Fruit fly (Drosophila melanogaster) whole organism, embryonic: ENCODE results near the gene CG10621.

Experiments used
- Bgb ChIP-seq: fragments of 200-800 bp; sonication (Bioruptor generic); IDR thresholded peaks from 2 replicates; pipeline ENCODE4 v1.3.6; 2022; ENCODE audit warnings: missing biosample characterization, missing genetic modification characterization; ENCODE audit not compliant: partially characterized antibody
- CG11085 ChIP-seq: fragments of 200-800 bp; sonication (Bioruptor generic); IDR thresholded peaks from 2 replicates; pipeline ENCODE4 v1.3.6; 2022; ENCODE audit warnings: missing biosample characterization, missing genetic modification characterization
- CG11456 ChIP-seq: fragments of 200-800 bp; sonication (Bioruptor generic); IDR thresholded peaks from 3 replicates; pipeline ENCODE4 v1.3.6; 2022; ENCODE audit warnings: missing biosample characterization, missing genetic modification characterization
- CG12744 ChIP-seq: fragments of 200-800 bp; sonication (Bioruptor generic); optimal IDR thresholded peaks from 2 replicates; lab custom pipeline; 2016; ENCODE audit warnings: missing biosample characterization, missing genetic modification characterization
- CG14860 ChIP-seq: fragments of 200-800 bp; sonication (Bioruptor generic); IDR thresholded peaks from 3 replicates; pipeline ENCODE4 v1.3.6; 2022; ENCODE audit warnings: missing biosample characterization, missing genetic modification characterization; ENCODE audit not compliant: partially characterized antibody
- CG15269 ChIP-seq: fragments of 200-800 bp; sonication (Bioruptor generic); optimal IDR thresholded peaks from 2 replicates; lab custom pipeline; 2018; ENCODE audit warnings: missing biosample characterization, mild to moderate bottlenecking, missing genetic modification characterization, moderate library complexity
- CG17359 ChIP-seq: fragments of 200-800 bp; sonication (Bioruptor generic); optimal IDR thresholded peaks from 3 replicates; lab custom pipeline; 2018; ENCODE audit warnings: missing biosample characterization, mild to moderate bottlenecking, missing genetic modification characterization, moderate library complexity
- CG17568 ChIP-seq: fragments of 200-800 bp; sonication (Bioruptor generic); optimal IDR thresholded peaks from 2 replicates; lab custom pipeline; 2018; ENCODE audit warnings: missing biosample characterization, mild to moderate bottlenecking, missing genetic modification characterization, moderate library complexity
- CG17829 ChIP-seq: fragments of 200-800 bp; optimal IDR thresholded peaks from 2 replicates; lab custom pipeline; 2019; ENCODE audit warnings: missing biosample characterization, mild to moderate bottlenecking, missing genetic modification characterization, moderate library complexity
- CG18262 ChIP-seq: fragments of 200-800 bp; optimal IDR thresholded peaks from 3 replicates; lab custom pipeline; 2019; ENCODE audit warnings: missing biosample characterization, mild to moderate bottlenecking, missing genetic modification characterization, moderate library complexity
- CG2120 ChIP-seq: fragments of 200-800 bp; sonication (Bioruptor generic); optimal IDR thresholded peaks from 3 replicates; lab custom pipeline; 2016; ENCODE audit warnings: missing biosample characterization, missing genetic modification characterization
- CG3065 ChIP-seq: fragments of 200-800 bp; sonication (Bioruptor generic); optimal IDR thresholded peaks from 2 replicates; lab custom pipeline; 2016; ENCODE audit warnings: missing biosample characterization, missing genetic modification characterization
- CG31365 ChIP-seq: fragments of 200-800 bp; sonication (Bioruptor generic); optimal IDR thresholded peaks from 2 replicates; lab custom pipeline; 2018; ENCODE audit warnings: missing biosample characterization, mild to moderate bottlenecking, missing genetic modification characterization
- CG4282 ChIP-seq: fragments of 200-800 bp; sonication (Bioruptor generic); optimal IDR thresholded peaks from 2 replicates; lab custom pipeline; 2016; ENCODE audit warnings: missing biosample characterization, missing genetic modification characterization
- CG6175 ChIP-seq: fragments of 200-800 bp; sonication (Bioruptor generic); IDR thresholded peaks from 3 replicates; pipeline ENCODE4 v1.3.6; 2022; ENCODE audit warnings: missing biosample characterization, missing genetic modification characterization
- CG7745 ChIP-seq: fragments of 200-800 bp; sonication (Bioruptor generic); optimal IDR thresholded peaks from 2 replicates; lab custom pipeline; 2018; ENCODE audit warnings: missing biosample characterization, mild to moderate bottlenecking, missing genetic modification characterization, moderate library complexity
- CG8089 ChIP-seq: fragments of 200-800 bp; sonication (Bioruptor generic); optimal IDR thresholded peaks from 3 replicates; lab custom pipeline; 2016; ENCODE audit warnings: missing biosample characterization, missing genetic modification characterization
- CG9609 ChIP-seq: fragments of 200-800 bp; sonication (Bioruptor generic); optimal IDR thresholded peaks from 3 replicates; lab custom pipeline; 2016; ENCODE audit warnings: missing biosample characterization, missing genetic modification characterization
- Camta ChIP-seq: fragments of 200-800 bp; sonication (Bioruptor generic); optimal IDR thresholded peaks from 2 replicates; lab custom pipeline; 2016; ENCODE audit warnings: missing biosample characterization, missing genetic modification characterization
- Chrac-16 ChIP-seq: fragments of 200-800 bp; sonication (Bioruptor generic); optimal IDR thresholded peaks from 3 replicates; lab custom pipeline; 2016; ENCODE audit warnings: missing biosample characterization, missing genetic modification characterization
- CrebB ChIP-seq: fragments of 200-800 bp; sonication (Bioruptor generic); optimal IDR thresholded peaks from 3 replicates; lab custom pipeline; 2018; ENCODE audit warnings: missing biosample characterization, mild to moderate bottlenecking, missing genetic modification characterization
- D19B ChIP-seq: fragments of 200-800 bp; sonication (Bioruptor generic); optimal IDR thresholded peaks from 2 replicates; lab custom pipeline; 2017; ENCODE audit warnings: missing biosample characterization, mild to moderate bottlenecking, missing genetic modification characterization
- Dip3 ChIP-seq: fragments of 200-800 bp; sonication (Bioruptor generic); optimal IDR thresholded peaks from 3 replicates; lab custom pipeline; 2016; ENCODE audit warnings: missing biosample characterization, missing genetic modification characterization
- Ets97D ChIP-seq: fragments of 200-800 bp; sonication (Bioruptor generic); optimal IDR thresholded peaks from 3 replicates; lab custom pipeline; 2016; ENCODE audit warnings: missing biosample characterization, missing genetic modification characterization
- Gsc ChIP-seq: fragments of 200-800 bp; sonication (Bioruptor generic); IDR thresholded peaks from 2 replicates; pipeline ENCODE4 v1.3.6; 2022; ENCODE audit warnings: missing biosample characterization, missing genetic modification characterization
- Lhr ChIP-seq: fragments of 200-800 bp; sonication (Bioruptor generic); optimal IDR thresholded peaks from 3 replicates; lab custom pipeline; 2017; ENCODE audit warnings: mild to moderate bottlenecking, missing biosample characterization, missing genetic modification reagents, missing genetic modification characterization
- Lim3 ChIP-seq: fragments of 200-800 bp; sonication (Bioruptor generic); IDR thresholded peaks from 2 replicates; pipeline ENCODE4 v1.3.6; 2022; ENCODE audit warnings: missing biosample characterization, missing genetic modification characterization
- Side ChIP-seq: fragments of 200-800 bp; sonication (Bioruptor generic); optimal IDR thresholded peaks from 2 replicates; lab custom pipeline; 2016; ENCODE audit warnings: missing biosample characterization, missing genetic modification characterization
- Trl ChIP-seq, 3 experiments: fragments of >200 bp in 2 of 3; fragments of 200-800 bp in 1 of 3; sonication (Bioruptor generic) in 1 of 3; optimal IDR thresholded peaks; 2 replicates in 1 of 3; 3 replicates in 2 of 3; lab custom pipeline; 2016 to 2017; ENCODE audit warnings: missing biosample characterization in 1 of 3, missing genetic modification characterization in 1 of 3
- Usf ChIP-seq: fragments of 200-800 bp; sonication (Bioruptor generic); optimal IDR thresholded peaks from 2 replicates; lab custom pipeline; 2017; ENCODE audit warnings: missing genotype, missing biosample characterization, missing genetic modification characterization
- Xbp1 ChIP-seq: fragments of 200-800 bp; sonication (Bioruptor generic); optimal IDR thresholded peaks from 3 replicates; lab custom pipeline; 2016; ENCODE audit warnings: missing biosample characterization, mild to moderate bottlenecking, missing genetic modification characterization
- ab ChIP-seq: fragments of 200-800 bp; sonication (Bioruptor generic); optimal IDR thresholded peaks from 2 replicates; lab custom pipeline; 2016; ENCODE audit warnings: missing biosample characterization, missing genetic modification characterization
- ash1 ChIP-seq: fragments of 200-800 bp; sonication (Bioruptor generic); optimal IDR thresholded peaks from 2 replicates; lab custom pipeline; 2018; ENCODE audit warnings: missing biosample characterization, mild to moderate bottlenecking, missing genetic modification characterization
- bbx ChIP-seq: fragments of 200-800 bp; sonication (Bioruptor generic); IDR thresholded peaks from 2 replicates; pipeline ENCODE4 v1.3.6; 2022; ENCODE audit warnings: missing biosample characterization, missing genetic modification characterization; ENCODE audit not compliant: partially characterized antibody
- bcd ChIP-seq: fragments of 200-800 bp; sonication (Bioruptor generic); optimal IDR thresholded peaks from 2 replicates; lab custom pipeline; 2017; ENCODE audit warnings: missing biosample characterization, mild to moderate bottlenecking, missing genetic modification characterization
- bsh ChIP-seq, 2 experiments: fragments of 200-800 bp; sonication (Bioruptor generic); optimal IDR thresholded peaks; 2 replicates each; lab custom pipeline; 2017 to 2018; ENCODE audit warnings: mild to moderate bottlenecking in 2 of 2, missing biosample characterization in 2 of 2, missing genetic modification characterization in 2 of 2, moderate library complexity in 1 of 2
- gro ChIP-seq: fragments of 200-800 bp; sonication (Bioruptor generic); optimal IDR thresholded peaks from 2 replicates; lab custom pipeline; 2016; ENCODE audit warnings: missing biosample characterization, missing genetic modification characterization
- luna ChIP-seq: fragments of 200-800 bp; sonication (Bioruptor generic); optimal IDR thresholded peaks from 2 replicates; lab custom pipeline; 2016; ENCODE audit warnings: missing biosample characterization, missing genetic modification characterization
- nerfin-2 ChIP-seq: fragments of 200-800 bp; sonication (Bioruptor generic); IDR thresholded peaks from 2 replicates; pipeline ENCODE4 v1.3.6; 2022; ENCODE audit warnings: missing biosample characterization, missing genetic modification characterization; ENCODE audit not compliant: partially characterized antibody
- pnt ChIP-seq: fragments of 200-800 bp; sonication (Bioruptor generic); optimal IDR thresholded peaks from 3 replicates; lab custom pipeline; 2016; ENCODE audit warnings: missing biosample characterization, missing genetic modification characterization
- rib ChIP-seq: fragments of 200-800 bp; sonication (Bioruptor generic); IDR thresholded peaks from 2 replicates; pipeline ENCODE4 v1.3.6; 2022; ENCODE audit warnings: missing biosample characterization, missing genetic modification characterization
- ro ChIP-seq: fragments of 200-800 bp; sonication (Bioruptor generic); IDR thresholded peaks from 2 replicates; pipeline ENCODE4 v1.3.6; 2022; ENCODE audit warnings: missing biosample characterization, missing genetic modification characterization
- row ChIP-seq: fragments of 200-800 bp; sonication (Bioruptor generic); IDR thresholded peaks from 3 replicates; pipeline ENCODE4 v1.3.6; 2022; ENCODE audit warnings: missing biosample characterization, missing genetic modification characterization
- sc ChIP-seq, 3 experiments: fragments of >200 bp in 2 of 3; fragments of 200-800 bp in 1 of 3; sonication (Bioruptor generic) in 1 of 3; optimal IDR thresholded peaks; 2 replicates in 2 of 3; 3 replicates in 1 of 3; lab custom pipeline; 2017; ENCODE audit warnings: mild to moderate bottlenecking in 1 of 3, missing biosample characterization in 1 of 3, missing genetic modification characterization in 1 of 3, missing genetic modification reagents in 1 of 3
- sens ChIP-seq: fragments of 200-800 bp; sonication (Bioruptor generic); peaks from one replicate; lab custom pipeline; 2016; ENCODE audit warnings: missing biosample characterization, missing genetic modification characterization
- stc ChIP-seq: fragments of 200-800 bp; sonication (Bioruptor generic); IDR thresholded peaks from 2 replicates; pipeline ENCODE4 v1.3.6; 2022; ENCODE audit warnings: missing biosample characterization, missing genetic modification characterization
- tin ChIP-seq: fragments of 200-800 bp; sonication (Bioruptor generic); optimal IDR thresholded peaks from 3 replicates; lab custom pipeline; 2016; ENCODE audit warnings: missing biosample characterization, missing genetic modification characterization
- tna ChIP-seq: fragments of 200-800 bp; sonication (Bioruptor generic); IDR thresholded peaks from 2 replicates; pipeline ENCODE4 v1.3.6; 2022; ENCODE audit warnings: missing biosample characterization, missing genetic modification characterization; ENCODE audit not compliant: partially characterized antibody
- zen2 ChIP-seq: fragments of 200-800 bp; sonication (Bioruptor generic); IDR thresholded peaks from 3 replicates; pipeline ENCODE4 v1.3.6; 2022; ENCODE audit warnings: missing biosample characterization, missing genetic modification characterization; ENCODE audit not compliant: partially characterized antibody

CG10621 gene

DNA sequence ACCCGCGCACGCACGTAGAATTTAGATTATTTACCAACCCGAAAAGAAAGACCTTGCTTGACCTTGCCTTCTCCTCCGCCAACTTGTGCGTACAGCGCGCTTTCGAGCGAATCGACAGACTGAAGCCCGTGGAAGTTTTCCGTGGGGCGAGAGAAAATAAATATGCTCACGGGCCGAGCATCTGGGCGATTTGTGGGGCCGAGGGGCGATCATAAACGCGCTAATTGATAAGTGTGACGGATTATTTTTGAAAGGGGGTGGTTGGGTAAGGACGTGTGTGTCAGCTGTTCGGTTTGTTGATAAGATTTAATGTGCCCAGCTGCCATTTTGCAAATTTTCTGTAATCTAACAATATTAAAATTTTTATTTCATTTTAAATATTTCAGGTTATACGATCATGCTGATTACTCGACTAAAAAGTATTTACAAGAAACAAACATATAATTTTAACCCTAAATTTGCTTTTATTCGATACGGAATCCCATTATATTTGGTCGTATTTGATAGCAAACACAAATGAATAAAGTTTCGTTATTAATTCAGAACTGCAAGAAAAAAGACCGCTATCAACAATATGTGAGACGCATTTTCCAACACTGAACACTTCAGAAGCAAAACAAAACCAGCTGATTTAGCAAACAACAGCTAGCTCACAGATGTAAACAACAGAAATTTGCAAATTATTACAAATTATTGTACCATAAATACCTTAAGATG lies 20.0 kb upstream of the CG10621 start, which contains the start of the genes L2HGDH and CG10431 (continued):
- TF ChIP-seq ro (GFP tag; lab: Robert Waterston, UW) = no peak
- TF ChIP-seq tin (GFP tag; lab: Kevin White, UChicago) = peak; percentile 69
- TF ChIP-seq stc (GFP tag; lab: Robert Waterston, UW) = peak; percentile 30; the same call in 1 of the 2 replicates
- TF ChIP-seq rib = no peak
- TF ChIP-seq Side = peak; percentile 7
- TF ChIP-seq CG17568 (GFP tag; lab: Kevin White, UChicago) = no peak
- no peak for TF ChIP-seq sc (optimal IDR thresholded peaks at IDR 0.05; lab: Kevin White, UChicago)
- TF ChIP-seq sc (GFP tag; optimal IDR thresholded peaks at IDR 0.05; lab: Kevin White, UChicago) = peak; percentile 4
- peak; percentile 60 for TF ChIP-seq Chrac-16
- no peak for TF ChIP-seq Camta (GFP tag; lab: Kevin White, UChicago)
- no peak for TF ChIP-seq nerfin-2 (GFP tag; lab: Robert Waterston, UW)
- peak; percentile 54 for TF ChIP-seq CG17359 (tag; lab: Kevin White, UChicago)
- peak; percentile 77 for TF ChIP-seq CG2120 (GFP tag; lab: Kevin White, UChicago)
- peak; percentile 77 for TF ChIP-seq row (GFP tag; lab: Robert Waterston, UW)
- no peak for TF ChIP-seq tna
- TF ChIP-seq ash1 (GFP tag; lab: Kevin White, UChicago) = no peak
- peak; percentile 36 for TF ChIP-seq CG31365
- TF ChIP-seq pnt = peak; percentile 8
- TF ChIP-seq Lim3 (GFP tag; lab: Robert Waterston, UW) = no peak
- TF ChIP-seq CG6175 (GFP tag; lab: Robert Waterston, UW) = no peak
- TF ChIP-seq bcd = peak; percentile 52
- TF ChIP-seq CG18262 (tag; lab: Kevin White, UChicago) = peak; percentile 69
- no peak for TF ChIP-seq CG14860 (GFP tag; lab: Robert Waterston, UW)
- TF ChIP-seq zen2 (GFP tag; lab: Robert Waterston, UW) = no peak
- peak; percentile 77 for TF ChIP-seq CG17829 (tag; lab: Kevin White, UChicago)
- no peak for TF ChIP-seq Gsc (GFP tag; lab: Robert Waterston, UW)
- no peak for TF ChIP-seq CG11085 (GFP tag; lab: Robert Waterston, UW)
- TF ChIP-seq CG8089 (GFP tag; lab: Kevin White, UChicago) = no peak
- TF ChIP-seq luna (GFP tag; lab: Kevin White, UChicago) = no peak
- TF ChIP-seq Usf = no peak
- no peak for TF ChIP-seq CG11456 (GFP tag; lab: Robert Waterston, UW)
- TF ChIP-seq CG15269 (tag; lab: Kevin White, UChicago) = peak; percentile 62
- TF ChIP-seq CG12744 = no peak
- TF ChIP-seq Xbp1 (GFP tag; lab: Kevin White, UChicago) = peak; percentile 68
- peak; percentile 36 for TF ChIP-seq Lhr (GFP tag; lab: Kevin White, UChicago)
- no peak for TF ChIP-seq Dip3 (GFP tag; lab: Kevin White, UChicago)
- peak; percentile 92 for TF ChIP-seq sens
- TF ChIP-seq ab (GFP tag; lab: Kevin White, UChicago) = no peak
- TF ChIP-seq bbx (GFP tag; lab: Robert Waterston, UW) = peak; percentile 36; the same call in 1 of the 2 replicates
- TF ChIP-seq D19B (GFP tag; lab: Kevin White, UChicago) = peak; percentile 15
- peak; percentile 41 for TF ChIP-seq Ets97D (GFP tag; lab: Kevin White, UChicago)
- TF ChIP-seq bsh (GFP tag; optimal IDR thresholded peaks at IDR 0.05; lab: Kevin White, UChicago) = peak in 1 of 2 experiments; percentile 41
- no peak for TF ChIP-seq CG7745 (tag; lab: Kevin White, UChicago)
- TF ChIP-seq gro (GFP tag; lab: Kevin White, UChicago) = peak; percentile 46
- no peak for TF ChIP-seq CG3065 (GFP tag; lab: Kevin White, UChicago)
- no peak for TF ChIP-seq CrebB
- peak in 1 of 2 experiments; percentile 48 for TF ChIP-seq Trl (optimal IDR thresholded peaks at IDR 0.05; lab: Kevin White, UChicago)
- TF ChIP-seq Trl (GFP tag; optimal IDR thresholded peaks at IDR 0.05; lab: Kevin White, UChicago) = peak; percentile 48
- no peak for TF ChIP-seq CG4282 (GFP tag; lab: Kevin White, UChicago)
- peak; percentile 30; the same call in 1 of the 2 replicates for TF ChIP-seq Bgb
- TF ChIP-seq CG9609 = no peak
